Fruit fly (Drosophila melanogaster) whole organism, embryonic: ENCODE data around the gene pasi2.
A peak's percentile ranks its signal among the peaks of the same experiment; 100 is the strongest.

Experiments used
- Atf3 ChIP-seq: fragments of 200-800 bp; sonication (Bioruptor generic); optimal IDR thresholded peaks from 3 replicates; lab custom pipeline; 2016; ENCODE audit warnings: missing biosample characterization, missing genetic modification characterization
- Bdp1 ChIP-seq: fragments of 200-800 bp; sonication (Bioruptor generic); optimal IDR thresholded peaks from 3 replicates; lab custom pipeline; 2016; ENCODE audit warnings: missing biosample characterization, missing genetic modification characterization
- BtbVII ChIP-seq: fragments of 200-800 bp; sonication (Bioruptor generic); optimal IDR thresholded peaks from 3 replicates; lab custom pipeline; 2017; ENCODE audit warnings: missing biosample characterization, mild to moderate bottlenecking, missing genetic modification characterization
- CG1024 ChIP-seq: fragments of 200-800 bp; sonication (Bioruptor generic); IDR thresholded peaks from 2 replicates; pipeline ENCODE4 v1.3.6; 2022; ENCODE audit warnings: missing biosample characterization, missing genetic modification characterization
- CG10431 ChIP-seq: fragments of 200-800 bp; sonication (Bioruptor generic); optimal IDR thresholded peaks from 3 replicates; lab custom pipeline; 2018; ENCODE audit warnings: missing biosample characterization, mild to moderate bottlenecking, missing genetic modification characterization
- CG11093 ChIP-seq: fragments of 200-800 bp; sonication (Bioruptor generic); IDR thresholded peaks from 3 replicates; pipeline ENCODE4 v1.3.6; 2022; ENCODE audit warnings: missing biosample characterization, missing genetic modification characterization
- CG12104 ChIP-seq: fragments of 200-800 bp; sonication (Bioruptor generic); optimal IDR thresholded peaks from 3 replicates; lab custom pipeline; 2016; ENCODE audit warnings: missing biosample characterization, missing genetic modification characterization
- CG15479 ChIP-seq: fragments of 200-800 bp; sonication (Bioruptor generic); optimal IDR thresholded peaks from 3 replicates; lab custom pipeline; 2019; ENCODE audit warnings: missing biosample characterization, mild to moderate bottlenecking, missing genetic modification characterization, moderate library complexity
- CG1602 ChIP-seq: fragments of 200-800 bp; sonication (Bioruptor generic); optimal IDR thresholded peaks from 3 replicates; lab custom pipeline; 2016; ENCODE audit warnings: missing biosample characterization, missing genetic modification characterization
- CG18262 ChIP-seq: fragments of 200-800 bp; optimal IDR thresholded peaks from 3 replicates; lab custom pipeline; 2019; ENCODE audit warnings: missing biosample characterization, mild to moderate bottlenecking, missing genetic modification characterization, moderate library complexity
- CG2199 ChIP-seq: fragments of 200-800 bp; sonication (Bioruptor generic); IDR thresholded peaks from 3 replicates; pipeline ENCODE4 v1.3.6; 2022; ENCODE audit warnings: missing biosample characterization, missing genetic modification characterization
- CG2202 ChIP-seq: fragments of 200-800 bp; sonication (Bioruptor generic); optimal IDR thresholded peaks from 2 replicates; lab custom pipeline; 2018; ENCODE audit warnings: missing biosample characterization, mild to moderate bottlenecking, missing genetic modification characterization
- CG3163 ChIP-seq: fragments of 200-800 bp; sonication (Bioruptor generic); optimal IDR thresholded peaks from 3 replicates; lab custom pipeline; 2016; ENCODE audit warnings: missing biosample characterization, missing genetic modification characterization
- CG4707 ChIP-seq: fragments of 200-800 bp; sonication (Bioruptor generic); optimal IDR thresholded peaks from 2 replicates; lab custom pipeline; 2018; ENCODE audit warnings: missing biosample characterization, mild to moderate bottlenecking, missing genetic modification characterization, moderate library complexity
- CG8290 ChIP-seq, 3 experiments: fragments of 200-800 bp; sonication (Bioruptor generic); optimal IDR thresholded peaks; 2 replicates each; lab custom pipeline; 2016 to 2019; ENCODE audit warnings: missing biosample characterization in 3 of 3, missing genetic modification characterization in 3 of 3, mild to moderate bottlenecking in 2 of 3, moderate library complexity in 1 of 3
- CG9727 ChIP-seq: fragments of 200-800 bp; sonication (Bioruptor generic); optimal IDR thresholded peaks from 3 replicates; lab custom pipeline; 2017; ENCODE audit warnings: missing biosample characterization, mild to moderate bottlenecking, missing genetic modification characterization
- Eip74EF ChIP-seq, 2 experiments: fragments of 200-800 bp in 1 of 2; fragments of >200 bp in 1 of 2; sonication (Bioruptor generic) in 1 of 2; optimal IDR thresholded peaks; 2 replicates each; lab custom pipeline; 2017 to 2019; ENCODE audit warnings: missing biosample characterization in 2 of 2, missing genetic modification characterization in 2 of 2, mild to moderate bottlenecking in 1 of 2, moderate library complexity in 1 of 2
- GATAe ChIP-seq: fragments of 200-800 bp; sonication (Bioruptor generic); conservative IDR thresholded peaks from 2 replicates; pipeline ENCODE4 v1.3.6; 2022; ENCODE audit warnings: missing biosample characterization, missing genetic modification characterization
- Hr51 ChIP-seq, 2 experiments: fragments of 200-800 bp; sonication (Bioruptor generic); optimal IDR thresholded peaks; 2 replicates in 1 of 2; 3 replicates in 1 of 2; lab custom pipeline; 2016 to 2018; ENCODE audit warnings: missing biosample characterization in 2 of 2, missing genetic modification characterization in 2 of 2, mild to moderate bottlenecking in 1 of 2, moderate library complexity in 1 of 2
- Mad ChIP-seq: fragments of 200-800 bp; sonication (Bioruptor generic); optimal IDR thresholded peaks from 2 replicates; lab custom pipeline; 2016; ENCODE audit warnings: missing biosample characterization, missing genetic modification characterization
- Med ChIP-seq: fragments of 200-800 bp; sonication (Bioruptor generic); peaks from one replicate; lab custom pipeline; 2016; ENCODE audit warnings: missing biosample characterization, missing genetic modification characterization, mild to moderate bottlenecking, inconsistent platforms, moderate library complexity
- Six4 ChIP-seq: fragments of 200-800 bp; sonication (Bioruptor generic); optimal IDR thresholded peaks from 2 replicates; lab custom pipeline; 2016; ENCODE audit warnings: missing biosample characterization, missing genetic modification characterization
- Ssrp ChIP-seq: fragments of 200-800 bp; sonication (Bioruptor generic); optimal IDR thresholded peaks from 2 replicates; lab custom pipeline; 2018; ENCODE audit warnings: missing biosample characterization, mild to moderate bottlenecking, missing genetic modification characterization, moderate library complexity
- cato ChIP-seq: fragments of 200-800 bp; sonication (Bioruptor generic); optimal IDR thresholded peaks from 2 replicates; lab custom pipeline; 2016; ENCODE audit warnings: missing biosample characterization, missing genetic modification characterization, borderline replicate concordance
- chinmo ChIP-seq: fragments of 200-800 bp; sonication (Bioruptor generic); IDR thresholded peaks from 4 replicates; pipeline ENCODE4 v1.3.6; 2022; ENCODE audit warnings: missing biosample characterization, missing genetic modification characterization; ENCODE audit not compliant: partially characterized antibody
- eyg ChIP-seq: fragments of 200-800 bp; sonication (Bioruptor generic); optimal IDR thresholded peaks from 3 replicates; lab custom pipeline; 2016; ENCODE audit warnings: missing biosample characterization, missing genetic modification characterization
- gcm ChIP-seq: fragments of 200-800 bp; sonication (Bioruptor generic); optimal IDR thresholded peaks from 2 replicates; lab custom pipeline; 2019; ENCODE audit warnings: missing biosample characterization, mild to moderate bottlenecking, missing genetic modification characterization, moderate library complexity
- jigr1 ChIP-seq: fragments of 200-800 bp; sonication (Bioruptor generic); IDR thresholded peaks from 3 replicates; pipeline ENCODE4 v1.3.6; 2022; ENCODE audit warnings: missing biosample characterization, missing genetic modification characterization
- lab ChIP-seq: fragments of 200-800 bp; sonication (Bioruptor generic); optimal IDR thresholded peaks from 3 replicates; lab custom pipeline; 2017; ENCODE audit warnings: missing biosample characterization, missing genetic modification characterization, mild to moderate bottlenecking, moderate library complexity, missing genetic modification reagents
- mirr ChIP-seq: fragments of 200-800 bp; sonication (Bioruptor generic); optimal IDR thresholded peaks from 3 replicates; lab custom pipeline; 2018; ENCODE audit warnings: missing biosample characterization, mild to moderate bottlenecking, missing genetic modification characterization
- p53 ChIP-seq: fragments of 200-800 bp; sonication (Bioruptor generic); optimal IDR thresholded peaks from 2 replicates; lab custom pipeline; 2016; ENCODE audit warnings: missing biosample characterization, missing genetic modification characterization
- pan ChIP-seq, 4 experiments: fragments of >200 bp in 3 of 4; fragments of 200-800 bp in 1 of 4; sonication (Bioruptor generic) in 1 of 4; optimal IDR thresholded peaks in 3 of 4; IDR thresholded peaks in 1 of 4; 2 replicates each; pipeline versions ENCODE4 v1.3.6 to Lab custom; 2017 to 2022; ENCODE audit warnings: missing biosample characterization in 2 of 4, missing genetic modification characterization in 2 of 4, mixed read lengths in 1 of 4
- psq ChIP-seq: fragments of 200-800 bp; sonication (Bioruptor generic); optimal IDR thresholded peaks from 2 replicates; lab custom pipeline; 2017; ENCODE audit warnings: missing biosample characterization, missing genetic modification characterization
- pum ChIP-seq: fragments of 200-800 bp; sonication (Bioruptor generic); optimal IDR thresholded peaks from 2 replicates; lab custom pipeline; 2016; ENCODE audit warnings: missing biosample characterization, missing genetic modification characterization
- run ChIP-seq: fragments of 200-800 bp; sonication (Bioruptor generic); optimal IDR thresholded peaks from 3 replicates; lab custom pipeline; 2018; ENCODE audit warnings: missing biosample characterization, mild to moderate bottlenecking, missing genetic modification characterization
- sim ChIP-seq: fragments of 200-800 bp; sonication (Bioruptor generic); IDR thresholded peaks from 2 replicates; pipeline ENCODE4 v1.3.6; 2022; ENCODE audit warnings: missing biosample characterization, missing genetic modification characterization
- sob ChIP-seq: fragments of 200-800 bp; sonication (Bioruptor generic); IDR thresholded peaks from 2 replicates; pipeline ENCODE4 v1.3.6; 2022; ENCODE audit warnings: missing biosample characterization, missing genetic modification characterization
- sug ChIP-seq: fragments of 200-800 bp; optimal IDR thresholded peaks from 2 replicates; lab custom pipeline; 2019; ENCODE audit warnings: missing biosample characterization, mild to moderate bottlenecking, missing genetic modification characterization, moderate library complexity
- tgo ChIP-seq: fragments of 200-800 bp; sonication (Bioruptor generic); IDR thresholded peaks from 3 replicates; pipeline ENCODE4 v1.3.6; 2022; ENCODE audit warnings: missing biosample characterization, missing genetic modification characterization
- wdn ChIP-seq: fragments of 200-800 bp; sonication (Bioruptor generic); IDR thresholded peaks from 2 replicates; pipeline ENCODE4 v1.3.6; 2022; ENCODE audit warnings: missing biosample characterization, missing genetic modification characterization
- z ChIP-seq: fragments of 200-800 bp; sonication (Bioruptor generic); IDR thresholded peaks from 3 replicates; pipeline ENCODE4 v1.3.6; 2022; ENCODE audit warnings: missing biosample characterization, missing genetic modification characterization

The pasi2 gene

dm6 chr3R:9343022-9343587 is 8.1 kb downstream of the pasi2 start:
- TF ChIP-seq CG11093 (GFP tag; lab: Robert Waterston, UW): no peak
- TF ChIP-seq CG9727 (GFP tag; lab: Kevin White, UChicago): no peak
- 0 out of 4 replicates have a peak, but pooled peaks have one; percentile 51 for TF ChIP-seq chinmo
- TF ChIP-seq wdn (GFP tag; lab: Robert Waterston, UW): 0 out of 2 replicates have a peak, but pooled peaks have one; percentile 20
- TF ChIP-seq CG8290 (GFP tag; optimal IDR thresholded peaks at IDR 0.05; lab: Kevin White, UChicago): no peak
- peak in 1 of 2 experiments; percentile 28 for TF ChIP-seq CG8290 (tag; optimal IDR thresholded peaks at IDR 0.05; lab: Kevin White, UChicago)
- no peak for TF ChIP-seq Ssrp (tag; lab: Kevin White, UChicago)
- no peak for TF ChIP-seq CG4707 (GFP tag; lab: Kevin White, UChicago)
- TF ChIP-seq pum (GFP tag; lab: Kevin White, UChicago): no peak
- peak; percentile 9 for TF ChIP-seq BtbVII (GFP tag; lab: Kevin White, UChicago)
- peak; percentile 48 for TF ChIP-seq sug (tag; lab: Kevin White, UChicago)
- TF ChIP-seq CG15479 (GFP tag; lab: Kevin White, UChicago): peak; percentile 39
- no peak for TF ChIP-seq CG3163 (GFP tag; lab: Kevin White, UChicago)
- no peak for TF ChIP-seq lab (GFP tag; lab: Kevin White, UChicago)
- no peak for TF ChIP-seq tgo (GFP tag; lab: Robert Waterston, UW)
- no peak for TF ChIP-seq Atf3 (GFP tag; lab: Kevin White, UChicago)
- TF ChIP-seq sim: no peak
- peak; percentile 69 for TF ChIP-seq gcm
- 0 out of 2 replicates have a peak, but pooled peaks have one; percentile 50 for TF ChIP-seq GATAe (GFP tag; lab: Robert Waterston, UW)
- peak; percentile 53 for TF ChIP-seq mirr (GFP tag; lab: Kevin White, UChicago)
- no peak for TF ChIP-seq CG18262 (tag; lab: Kevin White, UChicago)
- TF ChIP-seq cato (GFP tag; lab: Kevin White, UChicago): no peak
- peak; percentile 16 for TF ChIP-seq CG10431 (GFP tag; lab: Kevin White, UChicago)
- peak; percentile 6 for TF ChIP-seq eyg (GFP tag; lab: Kevin White, UChicago)
- no peak for TF ChIP-seq Mad (GFP tag; lab: Kevin White, UChicago)
- TF ChIP-seq Six4 (GFP tag; lab: Kevin White, UChicago): no peak
- TF ChIP-seq CG1602: no peak
- TF ChIP-seq run (tag; lab: Kevin White, UChicago): no peak
- no peak for TF ChIP-seq CG1024 (GFP tag; lab: Robert Waterston, UW)
- peak; percentile 24 for TF ChIP-seq CG12104 (GFP tag; lab: Kevin White, UChicago)
- no peak for TF ChIP-seq psq (GFP tag; lab: Kevin White, UChicago)
- TF ChIP-seq p53 (GFP tag; lab: Kevin White, UChicago): peak; percentile 31
- no peak for TF ChIP-seq CG2202
- no peak for TF ChIP-seq z (GFP tag; lab: Robert Waterston, UW)
- TF ChIP-seq pan (optimal IDR thresholded peaks at IDR 0.05; lab: Kevin White, UChicago): no peak
- TF ChIP-seq pan (GFP tag; optimal IDR thresholded peaks at IDR 0.05 in 1 of 2, IDR thresholded peaks at IDR 0.05 in 1 of 2): peak in 1 of 2 experiments; percentile 5
- peak; percentile 82 for TF ChIP-seq Med (GFP tag; lab: Kevin White, UChicago)
- peak; percentile 75; the same call in 1 of the 3 replicates for TF ChIP-seq CG2199 (GFP tag; lab: Robert Waterston, UW)
- no peak for TF ChIP-seq Bdp1 (GFP tag; lab: Kevin White, UChicago)
- TF ChIP-seq Hr51 (GFP tag; optimal IDR thresholded peaks at IDR 0.05; lab: Kevin White, UChicago): no peak
- TF ChIP-seq jigr1 (GFP tag; lab: Robert Waterston, UW): no peak
- TF ChIP-seq Eip74EF (GFP tag; optimal IDR thresholded peaks at IDR 0.05; lab: Kevin White, UChicago): no peak
- no peak for TF ChIP-seq sob (GFP tag; lab: Robert Waterston, UW)
